Worm (Caenorhabditis elegans) whole organism, L1 larva: ENCODE measurements around the gene grl-5.

Source experiments
- egl-27 ChIP-seq, 2 experiments: fragments of 150-350 bp in 1 of 2; sonication (generic microtip); optimal IDR thresholded peaks; 3 replicates each; lab custom pipeline; 2017 to 2018; ENCODE audit warnings: missing biosample characterization in 2 of 2, missing genetic modification characterization in 2 of 2, missing genetic modification reagents in 2 of 2
- mdl-1 ChIP-seq, 2 experiments: fragments of 150-350 bp; optimal IDR thresholded peaks; 2 replicates each; lab custom pipeline; 2014 to 2017; ENCODE audit warnings: missing biosample characterization in 2 of 2, missing genetic modification characterization in 2 of 2, inconsistent platforms in 1 of 2
- pax-3 ChIP-seq: fragments of 200-800 bp; sonication (Bioruptor generic); optimal IDR thresholded peaks from 2 replicates; lab custom pipeline; 2018; ENCODE audit warnings: mild to moderate bottlenecking, missing genetic modification characterization, moderate library complexity, missing compliant biosample characterization

ce11 chrV:4398127-4398526 is 16.3 kb downstream of the grl-5 start:
- TF ChIP-seq mdl-1 (tag; optimal IDR thresholded peaks at IDR 0.05; lab: Kevin White, UChicago), result no peak
- TF ChIP-seq pax-3, result no peak
- TF ChIP-seq egl-27 (tag; optimal IDR thresholded peaks at IDR 0.05; lab: Kevin White, UChicago), result no peak
